5 worm cellular contexts compared by ENCODE assay signal in the genomic region with DNA sequence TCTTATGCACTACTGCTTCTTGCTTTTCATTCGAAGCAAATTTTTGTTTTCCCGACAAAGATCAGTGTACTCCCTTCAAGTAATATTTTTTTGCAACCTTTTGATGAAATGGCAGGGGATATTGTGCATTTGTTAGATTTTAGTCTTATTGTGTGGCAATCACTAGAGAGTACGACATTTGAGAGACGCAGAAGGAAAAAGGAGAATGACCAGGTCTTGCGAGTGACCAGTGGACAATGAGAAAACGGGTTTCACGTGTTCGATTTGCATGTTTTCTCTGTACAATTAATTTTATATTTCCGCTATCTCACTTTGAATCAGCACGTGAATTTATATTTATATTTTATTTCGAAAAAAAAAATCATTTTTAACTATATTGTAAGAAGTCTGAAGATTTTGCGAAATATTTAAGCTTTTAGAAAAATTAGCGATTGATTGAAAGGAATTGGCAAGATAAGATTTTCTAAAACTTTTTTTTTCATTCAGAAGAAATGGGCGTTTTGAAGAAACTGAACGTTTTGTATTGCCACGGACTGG.
TF ChIP-seq lines count a peak whose summit lies in the region.

A gene (plus strand): TSS at position 487 of the 537 bp plus-strand sequence.

TF ChIP-seq in whole organism, L1 larva, 84 proteins besides CTCF, POLR2A, EP300 and RAD21:
- TF ChIP-seq nhr-237 (tag; optimal IDR thresholded peaks at IDR 0.05; lab: Kevin White, UChicago) (no peak), blmp-1 (tag; optimal IDR thresholded peaks at IDR 0.05; lab: Kevin White, UChicago) (peak; percentile 21), mep-1 (tag; optimal IDR thresholded peaks at IDR 0.05; lab: Kevin White, UChicago) (peak; percentile 26)

TF ChIP-seq in whole organism, L2 larva, 48 proteins besides CTCF, POLR2A, EP300 and RAD21:
- TF ChIP-seq F13H6.1 (tag; optimal IDR thresholded peaks at IDR 0.05; lab: Kevin White, UChicago) (peak; percentile 3), elt-1 (tag; optimal IDR thresholded peaks at IDR 0.05; lab: Kevin White, UChicago) (no peak)
TF ChIP-seq in whole organism, L2 larva: peak in this region for 1.

TF ChIP-seq in whole organism, L4 larva, 104 proteins besides CTCF, POLR2A, EP300 and RAD21:
- no peak for TF ChIP-seq ces-1 (GFP tag; optimal IDR thresholded peaks at IDR 0.05; lab: Kevin White, UChicago)
- TF ChIP-seq F10B5.3 (tag; optimal IDR thresholded peaks at IDR 0.05; lab: Kevin White, UChicago): no peak
- no peak for TF ChIP-seq gei-8 (GFP tag; optimal IDR thresholded peaks at IDR 0.05; lab: Kevin White, UChicago)
- no peak for TF ChIP-seq spr-3 (GFP tag; optimal IDR thresholded peaks at IDR 0.05; lab: Kevin White, UChicago)
- TF ChIP-seq fos-1 (tag; optimal IDR thresholded peaks at IDR 0.05; lab: Kevin White, UChicago): no peak
- no peak for TF ChIP-seq F44E2.7 (GFP tag; IDR thresholded peaks at IDR 0.05; lab: Robert Waterston, UW)
- peak in 1 of 2 experiments; percentile 52 for TF ChIP-seq mdl-1 (tag; optimal IDR thresholded peaks at IDR 0.05; lab: Kevin White, UChicago)
- no peak for TF ChIP-seq F37D6.2 (tag; optimal IDR thresholded peaks at IDR 0.05; lab: Kevin White, UChicago)
- TF ChIP-seq lir-3 (tag; optimal IDR thresholded peaks at IDR 0.05; lab: Kevin White, UChicago): no peak
- no peak for TF ChIP-seq mxl-3 (GFP tag; optimal IDR thresholded peaks at IDR 0.05; lab: Kevin White, UChicago)
- TF ChIP-seq F26F4.8 (GFP tag; conservative IDR thresholded peaks at IDR 0.05; lab: Robert Waterston, UW): no peak
- no peak for TF ChIP-seq snpc-1.2 (GFP tag; IDR thresholded peaks at IDR 0.05; lab: Robert Waterston, UW)
- no peak for TF ChIP-seq T20F7.1 (GFP tag; optimal IDR thresholded peaks at IDR 0.05; lab: Kevin White, UChicago)
- TF ChIP-seq nhr-28 (tag; optimal IDR thresholded peaks at IDR 0.05; lab: Kevin White, UChicago): no peak
- no peak for TF ChIP-seq egl-27 (tag; optimal IDR thresholded peaks at IDR 0.05; lab: Kevin White, UChicago)
- no peak for TF ChIP-seq R02D3.7 (tag; optimal IDR thresholded peaks at IDR 0.05; lab: Kevin White, UChicago)
- TF ChIP-seq unc-62 (GFP tag; optimal IDR thresholded peaks at IDR 0.05 in 1 of 2; lab: Kevin White, UChicago): peak in 1 of 2 experiments; percentile 28
- TF ChIP-seq unc-62 (tag; optimal IDR thresholded peaks at IDR 0.05; lab: Kevin White, UChicago): no peak
- TF ChIP-seq unc-130 (GFP tag; optimal IDR thresholded peaks at IDR 0.05; lab: Kevin White, UChicago): no peak
- TF ChIP-seq zip-2 (tag; optimal IDR thresholded peaks at IDR 0.05; lab: Kevin White, UChicago): no peak
- peak; percentile 80 for TF ChIP-seq hlh-30 (tag; optimal IDR thresholded peaks at IDR 0.05; lab: Kevin White, UChicago; ENCODE audit: insufficient read depth)
- TF ChIP-seq pqm-1 (tag; optimal IDR thresholded peaks at IDR 0.05; lab: Kevin White, UChicago): no peak
- no peak for TF ChIP-seq nhr-11 (tag; optimal IDR thresholded peaks at IDR 0.05; lab: Kevin White, UChicago)
- no peak for TF ChIP-seq T26A8.4 (GFP tag; IDR thresholded peaks at IDR 0.05; lab: Robert Waterston, UW)
- TF ChIP-seq ZK546.5 (tag; optimal IDR thresholded peaks at IDR 0.05; lab: Kevin White, UChicago): no peak
- peak; percentile 14 for TF ChIP-seq nhr-6 (tag; optimal IDR thresholded peaks at IDR 0.05; lab: Kevin White, UChicago)
- TF ChIP-seq dpl-1 (GFP tag; optimal IDR thresholded peaks at IDR 0.05; lab: Kevin White, UChicago): no peak

TF ChIP-seq in whole organism, late embryonic, 69 proteins besides CTCF, POLR2A, EP300 and RAD21:
- TF ChIP-seq lin-11 (tag; optimal IDR thresholded peaks at IDR 0.05; lab: Kevin White, UChicago) (no peak), eyg-1 (tag; optimal IDR thresholded peaks at IDR 0.05; lab: Kevin White, UChicago) (no peak), ceh-31 (tag; optimal IDR thresholded peaks at IDR 0.05; lab: Kevin White, UChicago) (no peak), ceh-30 (tag; optimal IDR thresholded peaks at IDR 0.05; lab: Kevin White, UChicago) (no peak), hlh-30 (tag; optimal IDR thresholded peaks at IDR 0.05; lab: Kevin White, UChicago; ENCODE audit: insufficient read depth) (peak; percentile 1), pax-1 (tag; optimal IDR thresholded peaks at IDR 0.05; lab: Kevin White, UChicago) (no peak), unc-3 (GFP tag; conservative IDR thresholded peaks at IDR 0.05; lab: Robert Waterston, UW) (no peak), unc-3 (tag; optimal IDR thresholded peaks at IDR 0.05; lab: Kevin White, UChicago) (no peak)

TF ChIP-seq in whole organism, mixed stage, embryonic, 35 proteins besides CTCF, POLR2A, EP300 and RAD21:
- TF ChIP-seq snpc-4 (tag; optimal IDR thresholded peaks at IDR 0.05; lab: Kevin White, UChicago) (no peak), ceh-39 (tag; optimal IDR thresholded peaks at IDR 0.05; lab: Kevin White, UChicago) (no peak), ceh-43 (GFP tag; optimal IDR thresholded peaks at IDR 0.05; lab: Kevin White, UChicago) (no peak), elt-1 (tag; optimal IDR thresholded peaks at IDR 0.05; lab: Kevin White, UChicago; ENCODE audit: borderline replicate concordance, insufficient read depth) (peak; percentile 9), mep-1 (tag; optimal IDR thresholded peaks at IDR 0.05; lab: Kevin White, UChicago) (no peak)
